Fruit fly (Drosophila melanogaster) whole organism, embryonic: Measurements from ENCODE around the gene CG2540.
A peak's percentile ranks its signal among the peaks of the same experiment; 100 is the strongest.

Source experiments
- Bdp1 ChIP-seq: fragments of 200-800 bp; sonication (Bioruptor generic); optimal IDR thresholded peaks from 3 replicates; lab custom pipeline; 2016; ENCODE audit warnings: missing biosample characterization, missing genetic modification characterization
- CG10431 ChIP-seq: fragments of 200-800 bp; sonication (Bioruptor generic); optimal IDR thresholded peaks from 3 replicates; lab custom pipeline; 2018; ENCODE audit warnings: missing biosample characterization, mild to moderate bottlenecking, missing genetic modification characterization
- CG14441 ChIP-seq: fragments of 200-800 bp; sonication (Bioruptor generic); IDR thresholded peaks from 2 replicates; pipeline ENCODE4 v1.3.6; 2022; ENCODE audit warnings: missing biosample characterization, missing genetic modification characterization
- CG14710 ChIP-seq: fragments of 200-800 bp; sonication (Bioruptor generic); optimal IDR thresholded peaks from 3 replicates; lab custom pipeline; 2019; ENCODE audit warnings: missing biosample characterization, mild to moderate bottlenecking, missing genetic modification characterization, moderate library complexity
- CG14965 ChIP-seq: fragments of 200-800 bp; sonication (Bioruptor generic); optimal IDR thresholded peaks from 2 replicates; lab custom pipeline; 2016; ENCODE audit warnings: missing biosample characterization, missing genetic modification characterization, borderline replicate concordance
- CG1602 ChIP-seq: fragments of 200-800 bp; sonication (Bioruptor generic); optimal IDR thresholded peaks from 3 replicates; lab custom pipeline; 2016; ENCODE audit warnings: missing biosample characterization, missing genetic modification characterization
- CG17361 ChIP-seq: fragments of 200-800 bp; sonication (Bioruptor generic); IDR thresholded peaks from 3 replicates; pipeline ENCODE4 v1.3.6; 2022; ENCODE audit warnings: missing biosample characterization, missing genetic modification characterization
- CG17612 ChIP-seq: fragments of 200-800 bp; sonication (Bioruptor generic); IDR thresholded peaks from 2 replicates; pipeline ENCODE4 v1.3.6; 2022; ENCODE audit warnings: missing biosample characterization, missing genetic modification characterization
- CG18619 ChIP-seq: fragments of 200-800 bp; sonication (Bioruptor generic); optimal IDR thresholded peaks from 3 replicates; lab custom pipeline; 2017; ENCODE audit warnings: missing biosample characterization, mild to moderate bottlenecking, missing genetic modification characterization
- CG2712 ChIP-seq: fragments of 200-800 bp; optimal IDR thresholded peaks from 3 replicates; lab custom pipeline; 2019; ENCODE audit warnings: missing biosample characterization, mild to moderate bottlenecking, missing genetic modification characterization, moderate library complexity
- CG30020 ChIP-seq: fragments of 200-800 bp; optimal IDR thresholded peaks from 2 replicates; lab custom pipeline; 2019; ENCODE audit warnings: missing biosample characterization, mild to moderate bottlenecking, missing genetic modification characterization, moderate library complexity
- CG31224 ChIP-seq: fragments of 200-800 bp; sonication (Bioruptor generic); IDR thresholded peaks from 2 replicates; pipeline ENCODE4 v1.3.6; 2022; ENCODE audit warnings: missing biosample characterization, missing genetic modification characterization
- CG32767 ChIP-seq: fragments of 200-800 bp; sonication (Bioruptor generic); IDR thresholded peaks from 2 replicates; pipeline ENCODE4 v1.3.6; 2022; ENCODE audit warnings: missing biosample characterization, missing genetic modification characterization
- CG34224 ChIP-seq: fragments of 200-800 bp; sonication (Bioruptor generic); IDR thresholded peaks from 3 replicates; pipeline ENCODE4 v1.3.6; 2022; ENCODE audit warnings: missing biosample characterization, missing genetic modification characterization; ENCODE audit not compliant: partially characterized antibody
- CG3995 ChIP-seq: fragments of 200-800 bp; sonication (Bioruptor generic); optimal IDR thresholded peaks from 3 replicates; lab custom pipeline; 2016; ENCODE audit warnings: missing biosample characterization, missing genetic modification characterization
- CG4617 ChIP-seq: fragments of 200-800 bp; sonication (Bioruptor generic); optimal IDR thresholded peaks from 3 replicates; lab custom pipeline; 2016; ENCODE audit warnings: missing biosample characterization, missing genetic modification characterization, borderline replicate concordance
- CG7839 ChIP-seq: fragments of 200-800 bp; sonication (Bioruptor generic); optimal IDR thresholded peaks from 3 replicates; lab custom pipeline; 2018; ENCODE audit warnings: missing biosample characterization, mild to moderate bottlenecking, missing genetic modification characterization, moderate library complexity
- CG8089 ChIP-seq: fragments of 200-800 bp; sonication (Bioruptor generic); optimal IDR thresholded peaks from 3 replicates; lab custom pipeline; 2016; ENCODE audit warnings: missing biosample characterization, missing genetic modification characterization
- CG8478 ChIP-seq: fragments of >200 bp; optimal IDR thresholded peaks from 2 replicates; lab custom pipeline; 2018
- Camta ChIP-seq: fragments of 200-800 bp; sonication (Bioruptor generic); optimal IDR thresholded peaks from 2 replicates; lab custom pipeline; 2016; ENCODE audit warnings: missing biosample characterization, missing genetic modification characterization
- ERR ChIP-seq: fragments of 200-800 bp; sonication (Bioruptor generic); optimal IDR thresholded peaks from 2 replicates; lab custom pipeline; 2016; ENCODE audit warnings: missing biosample characterization, missing genetic modification characterization
- Ets65A ChIP-seq: fragments of 200-800 bp; sonication (Bioruptor generic); peaks from one replicate; lab custom pipeline; 2016; ENCODE audit warnings: missing biosample characterization, missing genetic modification characterization
- HLHmδ ChIP-seq: fragments of 200-800 bp; sonication (Bioruptor generic); optimal IDR thresholded peaks from 2 replicates; lab custom pipeline; 2018; ENCODE audit warnings: missing biosample characterization, mild to moderate bottlenecking, missing genetic modification characterization, moderate library complexity
- Jarid2 ChIP-seq: fragments of 200-800 bp; sonication (Bioruptor generic); optimal IDR thresholded peaks from 3 replicates; lab custom pipeline; 2017; ENCODE audit warnings: mild to moderate bottlenecking, missing biosample characterization, missing genetic modification reagents, missing genetic modification characterization
- Mad ChIP-seq: fragments of 200-800 bp; sonication (Bioruptor generic); optimal IDR thresholded peaks from 2 replicates; lab custom pipeline; 2016; ENCODE audit warnings: missing biosample characterization, missing genetic modification characterization
- Med ChIP-seq: fragments of 200-800 bp; sonication (Bioruptor generic); peaks from one replicate; lab custom pipeline; 2016; ENCODE audit warnings: missing biosample characterization, missing genetic modification characterization, mild to moderate bottlenecking, inconsistent platforms, moderate library complexity
- NfI ChIP-seq: fragments of 200-800 bp; sonication (Bioruptor generic); optimal IDR thresholded peaks from 3 replicates; lab custom pipeline; 2018; ENCODE audit warnings: missing biosample characterization, mild to moderate bottlenecking, missing genetic modification characterization, moderate library complexity
- Oli ChIP-seq: fragments of 200-800 bp; sonication (Bioruptor generic); optimal IDR thresholded peaks from 2 replicates; lab custom pipeline; 2018; ENCODE audit warnings: missing biosample characterization, mild to moderate bottlenecking, missing genetic modification characterization, moderate library complexity
- Scr ChIP-seq: fragments of 200-800 bp; sonication (Bioruptor generic); IDR thresholded peaks from 2 replicates; pipeline ENCODE4 v1.3.6; 2022; ENCODE audit warnings: missing biosample characterization, missing genetic modification characterization; ENCODE audit not compliant: partially characterized antibody
- TFAM ChIP-seq: fragments of 200-800 bp; sonication (Bioruptor generic); optimal IDR thresholded peaks from 2 replicates; lab custom pipeline; 2017; ENCODE audit warnings: missing biosample characterization, missing genetic modification characterization, inconsistent platforms
- Xbp1 ChIP-seq: fragments of 200-800 bp; sonication (Bioruptor generic); optimal IDR thresholded peaks from 3 replicates; lab custom pipeline; 2016; ENCODE audit warnings: missing biosample characterization, mild to moderate bottlenecking, missing genetic modification characterization
- Xrp1 ChIP-seq: fragments of 200-800 bp; sonication (Bioruptor generic); IDR thresholded peaks from 2 replicates; pipeline ENCODE4 v1.3.6; 2022; ENCODE audit warnings: missing biosample characterization, missing genetic modification characterization
- ab ChIP-seq: fragments of 200-800 bp; sonication (Bioruptor generic); optimal IDR thresholded peaks from 2 replicates; lab custom pipeline; 2016; ENCODE audit warnings: missing biosample characterization, missing genetic modification characterization
- ap ChIP-seq: fragments of 200-800 bp; sonication (Bioruptor generic); IDR thresholded peaks from 2 replicates; pipeline ENCODE4 v1.3.6; 2022; ENCODE audit warnings: missing biosample characterization, missing genetic modification characterization
- caup ChIP-seq: fragments of 200-800 bp; sonication (Bioruptor generic); optimal IDR thresholded peaks from 3 replicates; lab custom pipeline; 2017; ENCODE audit warnings: missing biosample characterization, mild to moderate bottlenecking, missing genetic modification characterization, moderate library complexity; ENCODE audit not compliant: severe bottlenecking
- dimm ChIP-seq: fragments of 200-800 bp; sonication (Bioruptor generic); IDR thresholded peaks from 2 replicates; pipeline ENCODE4 v1.3.6; 2022; ENCODE audit warnings: missing biosample characterization, missing genetic modification characterization
- dm ChIP-seq: fragments of 200-800 bp; sonication (Bioruptor generic); optimal IDR thresholded peaks from 3 replicates; lab custom pipeline; 2016; ENCODE audit warnings: missing biosample characterization, missing genetic modification characterization
- fru ChIP-seq: fragments of >200 bp; optimal IDR thresholded peaks from 2 replicates; lab custom pipeline; 2017
- ken ChIP-seq: fragments of 200-800 bp; sonication (Bioruptor generic); IDR thresholded peaks from 3 replicates; pipeline ENCODE4 v1.3.6; 2022; ENCODE audit warnings: missing biosample characterization, missing genetic modification characterization
- klu ChIP-seq: fragments of 200-800 bp; sonication (Bioruptor generic); IDR thresholded peaks from 2 replicates; pipeline ENCODE4 v1.3.6; 2022; ENCODE audit warnings: missing biosample characterization, missing genetic modification characterization
- lola ChIP-seq, 3 experiments: fragments of >200 bp in 2 of 3; fragments of 200-800 bp in 1 of 3; sonication (Bioruptor generic) in 1 of 3; optimal IDR thresholded peaks; 2 replicates each; lab custom pipeline; 2017 to 2019; ENCODE audit warnings: missing biosample characterization in 3 of 3, missing genetic modification characterization in 3 of 3, mild to moderate bottlenecking in 1 of 3, moderate library complexity in 1 of 3
- pfk ChIP-seq: fragments of 200-800 bp; sonication (Bioruptor generic); optimal IDR thresholded peaks from 2 replicates; lab custom pipeline; 2018; ENCODE audit warnings: missing biosample characterization, mild to moderate bottlenecking, missing genetic modification characterization, moderate library complexity
- pho ChIP-seq: fragments of 200-800 bp; sonication (Bioruptor generic); optimal IDR thresholded peaks from 2 replicates; lab custom pipeline; 2016; ENCODE audit warnings: missing biosample characterization, missing genetic modification characterization
- pros ChIP-seq: fragments of 200-800 bp; sonication (Bioruptor generic); optimal IDR thresholded peaks from 3 replicates; lab custom pipeline; 2019; ENCODE audit warnings: missing biosample characterization, mild to moderate bottlenecking, missing genetic modification characterization, moderate library complexity
- pzg ChIP-seq: fragments of 200-800 bp; sonication (Bioruptor generic); optimal IDR thresholded peaks from 3 replicates; lab custom pipeline; 2018; ENCODE audit warnings: missing biosample characterization, mild to moderate bottlenecking, missing genetic modification characterization, moderate library complexity
- scrt ChIP-seq: fragments of 200-800 bp; sonication (Bioruptor generic); optimal IDR thresholded peaks from 2 replicates; lab custom pipeline; 2018; ENCODE audit warnings: missing biosample characterization, mild to moderate bottlenecking, missing genetic modification characterization, moderate library complexity
- shn ChIP-seq: fragments of 200-800 bp; sonication (Bioruptor generic); optimal IDR thresholded peaks from 3 replicates; lab custom pipeline; 2016; ENCODE audit warnings: missing biosample characterization, missing genetic modification characterization
- sob ChIP-seq: fragments of 200-800 bp; sonication (Bioruptor generic); IDR thresholded peaks from 2 replicates; pipeline ENCODE4 v1.3.6; 2022; ENCODE audit warnings: missing biosample characterization, missing genetic modification characterization
- tgo ChIP-seq: fragments of 200-800 bp; sonication (Bioruptor generic); IDR thresholded peaks from 3 replicates; pipeline ENCODE4 v1.3.6; 2022; ENCODE audit warnings: missing biosample characterization, missing genetic modification characterization
- yki ChIP-seq: fragments of >200 bp; optimal IDR thresholded peaks from 3 replicates; lab custom pipeline; 2018
- zf30C ChIP-seq: fragments of 200-800 bp; sonication (Bioruptor generic); optimal IDR thresholded peaks from 3 replicates; lab custom pipeline; 2018; ENCODE audit warnings: missing biosample characterization, mild to moderate bottlenecking, missing genetic modification characterization

The CG2540 gene

dm6 chrX:12662679-12663463, 33.2 kb downstream of the CG2540 start (continued):
- TF ChIP-seq CG17361 (GFP tag; lab: Robert Waterston, UW) (no peak), ab (GFP tag; lab: Kevin White, UChicago) (no peak), pzg (GFP tag; lab: Kevin White, UChicago) (no peak), CG14710 (peak; percentile 22), CG2712 (tag; lab: Kevin White, UChicago) (peak; percentile 30), Oli (peak; percentile 13), CG8478 (lab: Kevin White, UChicago) (no peak), CG31224 (no peak), CG14965 (GFP tag; lab: Kevin White, UChicago) (no peak), ken (GFP tag; lab: Robert Waterston, UW) (0 out of 3 replicates have a peak, but pooled peaks have one; percentile 39), CG34224 (GFP tag; lab: Robert Waterston, UW) (no peak), zf30C (GFP tag; lab: Kevin White, UChicago) (no peak), klu (GFP tag; lab: Robert Waterston, UW) (no peak), CG3995 (GFP tag; lab: Kevin White, UChicago) (no peak), scrt (GFP tag; lab: Kevin White, UChicago) (no peak), dm (GFP tag; lab: Kevin White, UChicago) (no peak), shn (GFP tag; lab: Kevin White, UChicago) (no peak), sob (no peak), CG18619 (GFP tag; lab: Kevin White, UChicago) (no peak), CG17612 (GFP tag; lab: Robert Waterston, UW) (no peak), pros (GFP tag; lab: Kevin White, UChicago) (no peak), pho (GFP tag; lab: Kevin White, UChicago) (no peak), Scr (GFP tag; lab: Robert Waterston, UW) (no peak), Mad (GFP tag; lab: Kevin White, UChicago) (no peak), pfk (GFP tag; lab: Kevin White, UChicago) (no peak), Jarid2 (no peak), caup (GFP tag; lab: Kevin White, UChicago) (no peak), CG10431 (GFP tag; lab: Kevin White, UChicago) (no peak), HLHmδ (GFP tag; lab: Kevin White, UChicago) (no peak), dimm (GFP tag; lab: Robert Waterston, UW) (no peak), CG1602 (GFP tag; lab: Kevin White, UChicago) (no peak), NfI (no peak), Med (GFP tag; lab: Kevin White, UChicago) (no peak), Ets65A (GFP tag; lab: Kevin White, UChicago) (no peak), CG4617 (GFP tag; lab: Kevin White, UChicago) (no peak), Xrp1 (GFP tag; lab: Robert Waterston, UW) (peak; percentile 37; the same call in 1 of the 2 replicates), CG14441 (GFP tag; lab: Robert Waterston, UW) (no peak), lola (GFP tag; optimal IDR thresholded peaks at IDR 0.05; lab: Kevin White, UChicago) (peak in 1 of 3 experiments; percentile 13), ap (GFP tag; lab: Robert Waterston, UW) (no peak), TFAM (GFP tag; lab: Kevin White, UChicago) (no peak), ERR (GFP tag; lab: Kevin White, UChicago) (no peak), Bdp1 (GFP tag; lab: Kevin White, UChicago) (no peak), Xbp1 (GFP tag; lab: Kevin White, UChicago) (no peak), CG30020 (tag; lab: Kevin White, UChicago) (no peak), Camta (GFP tag; lab: Kevin White, UChicago) (no peak), yki (lab: Kevin White, UChicago) (no peak), fru (lab: Kevin White, UChicago) (no peak), tgo (GFP tag; lab: Robert Waterston, UW) (no peak), CG8089 (no peak), CG32767 (GFP tag; lab: Robert Waterston, UW) (no peak), CG7839 (tag; lab: Kevin White, UChicago) (peak; percentile 36)
